Worm (Caenorhabditis elegans) whole organism, L2 larva: Measurements from ENCODE around the gene srj-49.

Experiments used
- C34F6.9 ChIP-seq: fragments of 150-350 bp; optimal IDR thresholded peaks from 2 replicates; lab custom pipeline; 2014; ENCODE audit warnings: missing biosample characterization, missing genetic modification characterization
- F13H6.1 ChIP-seq: sonication (generic microtip); optimal IDR thresholded peaks from 2 replicates; lab custom pipeline; 2016; ENCODE audit warnings: missing genetic modification characterization, missing compliant biosample characterization
- R02D3.7 ChIP-seq: fragments of 150-350 bp; optimal IDR thresholded peaks from 2 replicates; lab custom pipeline; 2014; ENCODE audit warnings: missing biosample characterization, missing genetic modification characterization
- Y55F3AM.14 ChIP-seq: fragments of 200-800 bp; sonication (Bioruptor generic); optimal IDR thresholded peaks from 2 replicates; lab custom pipeline; 2018; ENCODE audit warnings: mild to moderate bottlenecking, missing genetic modification characterization, missing compliant biosample characterization
- ama-1 ChIP-seq: fragments of 150-350 bp; optimal IDR thresholded peaks from 2 replicates; lab custom pipeline; 2018; ENCODE audit warnings: inconsistent platforms
- blmp-1 ChIP-seq: sonication (generic microtip); optimal IDR thresholded peaks from 2 replicates; lab custom pipeline; 2017; ENCODE audit warnings: missing genetic modification characterization, mild to moderate bottlenecking, missing compliant biosample characterization, antibody characterized with exemption, moderate library complexity; ENCODE audit not compliant: insufficient read depth
- crh-2 ChIP-seq: sonication (generic microtip); optimal IDR thresholded peaks from 2 replicates; lab custom pipeline; 2017; ENCODE audit warnings: missing biosample characterization, missing genetic modification characterization
- dmd-4 ChIP-seq: sonication (generic microtip); optimal IDR thresholded peaks from 2 replicates; lab custom pipeline; 2017; ENCODE audit warnings: missing biosample characterization, missing genetic modification characterization
- egl-27 ChIP-seq: sonication (generic microtip); optimal IDR thresholded peaks from 3 replicates; lab custom pipeline; 2017; ENCODE audit warnings: missing biosample characterization, missing genetic modification reagents, missing genetic modification characterization
- elt-1 ChIP-seq: fragments of 150-350 bp; optimal IDR thresholded peaks from 2 replicates; lab custom pipeline; 2014; ENCODE audit warnings: missing biosample characterization, missing genetic modification characterization
- elt-3 ChIP-seq: sonication (generic microtip); optimal IDR thresholded peaks from 2 replicates; lab custom pipeline; 2017; ENCODE audit warnings: missing biosample characterization, missing genetic modification characterization
- fos-1 ChIP-seq: fragments of 150-350 bp; optimal IDR thresholded peaks from 2 replicates; lab custom pipeline; 2014; ENCODE audit warnings: missing biosample characterization, missing genetic modification characterization
- gmeb-1 ChIP-seq: fragments of 150-350 bp; optimal IDR thresholded peaks from 2 replicates; lab custom pipeline; 2014; ENCODE audit warnings: missing biosample characterization, missing genetic modification characterization
- lin-13 ChIP-seq: fragments of 150-350 bp; optimal IDR thresholded peaks from 2 replicates; lab custom pipeline; 2014; ENCODE audit warnings: missing biosample characterization, missing genetic modification reagents, missing genetic modification characterization
- lin-39 ChIP-seq: fragments of 150-350 bp; optimal IDR thresholded peaks from 2 replicates; lab custom pipeline; 2014; ENCODE audit warnings: missing biosample characterization, missing genetic modification reagents, missing genetic modification characterization
- lsy-2 ChIP-seq, 2 experiments: fragments of 150-350 bp in 1 of 2; sonication (generic microtip) in 1 of 2; optimal IDR thresholded peaks; 2 replicates each; lab custom pipeline; 2014 to 2017; ENCODE audit warnings: missing biosample characterization in 2 of 2, missing genetic modification characterization in 2 of 2
- mab-5 ChIP-seq: fragments of 150-350 bp; optimal IDR thresholded peaks from 2 replicates; lab custom pipeline; 2014; ENCODE audit warnings: missing biosample characterization, missing genetic modification characterization
- mbf-1 ChIP-seq: sonication (generic microtip); optimal IDR thresholded peaks from 2 replicates; lab custom pipeline; 2017; ENCODE audit warnings: missing biosample characterization, missing genetic modification characterization
- mdl-1 ChIP-seq, 2 experiments: fragments of 150-350 bp in 1 of 2; sonication (generic microtip) in 1 of 2; optimal IDR thresholded peaks; 2 replicates each; lab custom pipeline; 2017; ENCODE audit warnings: missing biosample characterization in 2 of 2, missing genetic modification characterization in 2 of 2
- nhr-10 ChIP-seq: sonication (generic microtip); optimal IDR thresholded peaks from 2 replicates; lab custom pipeline; 2017; ENCODE audit warnings: missing biosample characterization, missing genetic modification characterization
- nhr-12 ChIP-seq: fragments of 150-350 bp; optimal IDR thresholded peaks from 2 replicates; lab custom pipeline; 2014; ENCODE audit warnings: missing biosample characterization, missing genetic modification characterization
- nhr-21 ChIP-seq: fragments of 150-350 bp; optimal IDR thresholded peaks from 2 replicates; lab custom pipeline; 2014; ENCODE audit warnings: missing biosample characterization, missing genetic modification characterization
- nhr-23 ChIP-seq: fragments of 150-350 bp; optimal IDR thresholded peaks from 2 replicates; lab custom pipeline; 2014; ENCODE audit warnings: missing biosample characterization, missing genetic modification reagents, missing genetic modification characterization
- nhr-237 ChIP-seq: fragments of 150-350 bp; optimal IDR thresholded peaks from 2 replicates; lab custom pipeline; 2014; ENCODE audit warnings: missing biosample characterization, missing genetic modification characterization
- nhr-6 ChIP-seq: fragments of 150-350 bp; optimal IDR thresholded peaks from 2 replicates; lab custom pipeline; 2014; ENCODE audit warnings: missing biosample characterization, missing genetic modification characterization
- nhr-77 ChIP-seq: fragments of 150-350 bp; optimal IDR thresholded peaks from 2 replicates; lab custom pipeline; 2014; ENCODE audit warnings: missing biosample characterization, missing genetic modification characterization
- snpc-4 ChIP-seq: fragments of 150-350 bp; optimal IDR thresholded peaks from 2 replicates; lab custom pipeline; 2014; ENCODE audit warnings: missing biosample characterization, missing genetic modification characterization
- unc-55 ChIP-seq: fragments of 150-350 bp; sonication (generic microtip); optimal IDR thresholded peaks from 3 replicates; lab custom pipeline; 2014; ENCODE audit warnings: missing biosample characterization, missing genetic modification reagents, missing genetic modification characterization
- unc-62 ChIP-seq: fragments of 150-350 bp; optimal IDR thresholded peaks from 2 replicates; lab custom pipeline; 2014; ENCODE audit warnings: missing biosample characterization, missing genetic modification reagents, missing genetic modification characterization
- zag-1 ChIP-seq: fragments of 150-350 bp; optimal IDR thresholded peaks from 2 replicates; lab custom pipeline; 2014; ENCODE audit warnings: missing biosample characterization, missing genetic modification characterization
- ztf-1 ChIP-seq: fragments of 200-800 bp; sonication (Bioruptor generic); conservative IDR thresholded peaks from 2 replicates; pipeline ENCODE4 v1.3.6; 2022; ENCODE audit warnings: missing genetic modification characterization, missing compliant biosample characterization
- ztf-4 ChIP-seq: fragments of 150-350 bp; optimal IDR thresholded peaks from 2 replicates; lab custom pipeline; 2014; ENCODE audit warnings: missing biosample characterization, missing genetic modification characterization

srj-49 gene

DNA sequence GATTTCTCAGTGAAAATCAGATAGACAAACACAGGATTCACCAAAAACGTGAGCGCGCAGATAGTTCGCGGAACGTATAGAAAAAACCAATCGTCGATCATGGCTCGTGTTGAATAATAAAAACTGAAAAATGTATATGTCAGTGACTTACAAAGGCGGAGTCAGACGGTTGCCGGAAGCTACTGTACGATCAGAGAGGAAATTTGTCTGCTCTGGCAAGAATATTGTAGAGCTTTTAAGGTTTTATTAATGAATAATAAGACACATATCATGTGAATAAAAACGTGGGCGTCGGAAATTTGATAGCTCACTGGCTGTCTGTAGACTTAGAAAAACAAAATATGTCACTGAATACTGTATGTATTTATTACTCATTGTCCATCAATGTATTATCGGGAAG is 7.3 kb upstream of the srj-49 start, which contains the start of gene srj-57:
Gene srj-57, minus strand, starts transcription at position 101 of the 400 bp plus-strand sequence.
- TF ChIP-seq F13H6.1 (tag; lab: Kevin White, UChicago) (no peak), elt-1 (no peak), nhr-23 (tag; lab: Kevin White, UChicago) (no peak), lin-13 (GFP tag; lab: Kevin White, UChicago) (no peak), C34F6.9 (tag; lab: Kevin White, UChicago) (no peak), nhr-6 (tag; lab: Kevin White, UChicago) (no peak), nhr-12 (no peak), dmd-4 (tag; lab: Kevin White, UChicago) (no peak), lin-39 (tag; lab: Kevin White, UChicago) (no peak), nhr-77 (tag; lab: Kevin White, UChicago) (no peak), ztf-1 (GFP tag; lab: Robert Waterston, UW) (no peak), egl-27 (no peak), mab-5 (tag; lab: Kevin White, UChicago) (no peak), nhr-21 (tag; lab: Kevin White, UChicago) (no peak), nhr-237 (tag; lab: Kevin White, UChicago) (no peak), Y55F3AM.14 (no peak), elt-3 (no peak)

DNA sequence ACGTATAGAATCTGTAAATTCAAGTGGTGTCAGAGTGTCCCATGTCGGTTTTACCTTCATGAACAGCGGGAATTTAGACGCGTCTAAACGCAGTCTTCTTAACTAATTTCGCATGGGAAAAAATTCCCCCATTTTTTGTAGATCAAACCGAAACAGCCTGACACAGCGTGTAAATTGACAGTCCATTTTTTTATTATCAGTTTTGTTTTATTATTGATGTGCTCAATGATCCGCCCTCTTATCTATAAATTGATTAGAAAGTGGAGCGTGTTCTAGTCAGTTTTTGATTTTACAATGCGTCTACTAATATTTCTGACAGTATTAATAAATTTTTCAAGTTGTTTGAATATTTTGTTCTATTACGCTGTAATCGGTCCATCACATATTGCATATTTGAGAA is 931 bp upstream of the srj-49 start, which contains the start of gene ugt-53:
Gene ugt-53, plus strand, starts transcription at position 273 of the 400 bp plus-strand sequence.
- TF ChIP-seq elt-3 (no peak), fos-1 (tag; lab: Kevin White, UChicago) (peak; percentile 36)
- TF ChIP-seq, all 48 proteins: peak for 1

DNA sequence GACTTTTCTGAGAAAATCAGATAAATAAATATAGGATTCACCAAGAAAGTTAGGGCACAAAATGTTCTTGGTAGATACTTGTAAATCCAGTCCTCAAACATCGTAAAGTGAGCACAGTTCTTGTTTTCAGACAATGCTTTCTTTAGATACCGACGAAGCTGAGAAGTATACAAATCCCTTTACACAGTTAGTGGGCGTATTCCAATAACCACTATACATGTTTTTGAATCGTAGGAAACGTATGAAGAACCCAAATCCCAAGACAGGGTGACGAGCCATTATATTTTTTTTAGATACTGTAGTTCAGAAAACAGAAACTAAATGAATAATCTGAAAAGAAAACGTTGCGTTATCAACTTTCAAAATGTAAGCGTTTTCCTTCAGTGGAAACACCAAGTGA is 2.4 kb downstream of the srj-49 start, which contains the start of gene srj-44:
Gene srj-44, minus strand, starts transcription at position 101 of the 400 bp plus-strand sequence.
- TF ChIP-seq nhr-237 (tag; lab: Kevin White, UChicago) = no peak
- TF ChIP-seq zag-1 (tag; lab: Kevin White, UChicago) = no peak
- TF ChIP-seq mbf-1 (tag; lab: Kevin White, UChicago) = no peak
- no peak for TF ChIP-seq ama-1
- no peak for TF ChIP-seq gmeb-1 (tag; lab: Kevin White, UChicago)
- no peak for TF ChIP-seq crh-2 (tag; lab: Kevin White, UChicago)
- no peak for TF ChIP-seq elt-3
- no peak for TF ChIP-seq snpc-4 (tag; lab: Kevin White, UChicago)
- no peak for TF ChIP-seq blmp-1
- no peak for TF ChIP-seq nhr-23 (tag; lab: Kevin White, UChicago)
- TF ChIP-seq lin-39 (tag; lab: Kevin White, UChicago) = no peak
- TF ChIP-seq F13H6.1 (tag; lab: Kevin White, UChicago) = no peak
- TF ChIP-seq egl-27 = no peak

DNA sequence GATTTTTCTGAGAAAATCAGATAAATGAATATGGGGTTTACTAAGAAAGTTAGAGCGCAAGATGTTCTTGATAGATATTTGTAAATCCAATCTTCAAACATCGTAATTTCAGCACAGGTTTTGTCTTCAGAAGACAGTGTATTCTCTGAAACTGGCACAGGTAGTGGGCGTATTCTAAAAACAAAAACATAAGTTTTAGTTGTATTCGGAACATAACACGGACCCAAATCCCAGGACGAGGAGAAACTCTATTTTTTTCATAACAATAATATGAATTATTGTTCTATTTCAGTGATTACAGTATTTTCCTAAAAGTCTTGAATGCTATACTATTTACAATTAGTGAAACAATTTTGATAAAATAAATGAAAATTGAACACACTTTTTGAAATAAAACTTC is 11.6 kb downstream of the srj-49 start, which contains the start of gene srj-45:
Gene srj-45, minus strand, starts transcription at position 101 of the 400 bp plus-strand sequence.
- TF ChIP-seq mdl-1 (tag; optimal IDR thresholded peaks at IDR 0.05; lab: Kevin White, UChicago) (no peak), snpc-4 (tag; lab: Kevin White, UChicago) (no peak), R02D3.7 (no peak)

DNA sequence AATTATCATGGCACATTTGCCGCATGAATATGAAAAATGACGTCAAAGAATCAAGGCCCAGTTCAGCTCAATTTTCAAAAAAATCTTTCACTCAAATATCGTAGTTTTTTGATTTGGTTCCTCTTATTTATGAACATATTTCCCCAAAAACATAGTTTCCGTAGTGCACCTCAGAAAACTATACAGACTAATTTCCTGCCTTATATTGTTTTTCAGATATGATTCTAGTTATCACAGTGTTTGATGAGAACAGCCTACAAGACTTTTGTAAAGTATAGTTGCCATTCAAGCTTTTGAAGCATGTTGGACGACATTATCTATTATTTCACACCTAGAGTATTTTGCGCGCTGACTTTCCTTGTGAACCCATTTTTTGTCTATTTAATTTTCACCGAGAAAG is 15.5 kb downstream of the srj-49 start, which contains the start of gene srj-50:
Gene srj-50, plus strand, starts transcription at position 301 of the 400 bp plus-strand sequence.
- TF ChIP-seq unc-62 (GFP tag; lab: Kevin White, UChicago) (no peak), ztf-4 (tag; lab: Kevin White, UChicago) (no peak), ztf-1 (GFP tag; lab: Robert Waterston, UW) (no peak), elt-3 (no peak), fos-1 (tag; lab: Kevin White, UChicago) (no peak), mab-5 (tag; lab: Kevin White, UChicago) (no peak), lsy-2 (tag; optimal IDR thresholded peaks at IDR 0.05; lab: Kevin White, UChicago) (no peak)

DNA sequence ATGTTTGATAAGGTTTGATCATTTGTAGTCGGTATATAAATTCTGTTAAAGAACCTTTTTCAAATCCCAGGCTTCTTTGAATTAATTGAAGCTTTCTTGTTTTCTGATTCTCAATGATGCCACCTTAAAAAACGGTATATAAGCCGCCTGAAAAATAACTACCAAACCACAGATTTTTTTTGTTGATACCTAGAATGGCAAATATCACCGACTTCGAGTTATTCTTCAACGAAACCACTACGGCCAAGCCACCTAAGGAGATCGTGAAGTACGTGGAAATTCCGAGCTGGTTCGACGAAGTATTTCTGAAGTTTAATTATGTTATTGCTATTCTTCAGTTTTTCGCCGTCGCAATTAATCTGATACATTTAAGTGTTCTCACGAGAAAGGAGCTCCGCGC is 17.3 kb downstream of the srj-49 start, which contains the start of gene srw-2:
Gene srw-2, plus strand, starts transcription at position 62 of the 400 bp plus-strand sequence.
- TF ChIP-seq unc-55 (GFP tag; lab: Kevin White, UChicago) (no peak), gmeb-1 (tag; lab: Kevin White, UChicago) (no peak), lin-13 (GFP tag; lab: Kevin White, UChicago) (no peak), ztf-1 (GFP tag; lab: Robert Waterston, UW) (no peak), ztf-4 (tag; lab: Kevin White, UChicago) (no peak), nhr-10 (no peak), Y55F3AM.14 (no peak), lsy-2 (tag; optimal IDR thresholded peaks at IDR 0.05; lab: Kevin White, UChicago) (no peak)
- TF ChIP-seq, all 48 proteins: peak for 0
